Fruit fly (Drosophila melanogaster) whole organism, wandering third instar larva: ENCODE data around the gene AstC.

Experiments used
- CG32264 ChIP-seq: fragments of 200-800 bp; sonication (Bioruptor generic); optimal IDR thresholded peaks from 2 replicates; lab custom pipeline; 2016; ENCODE audit warnings: missing biosample characterization, missing genetic modification characterization
- CG9705 ChIP-seq: fragments of 200-800 bp; sonication (Bioruptor generic); optimal IDR thresholded peaks from 2 replicates; lab custom pipeline; 2018; ENCODE audit warnings: missing biosample characterization, mild to moderate bottlenecking, missing genetic modification characterization
- Dfd ChIP-seq: fragments of >200 bp; optimal IDR thresholded peaks from 2 replicates; lab custom pipeline; 2017; ENCODE audit warnings: missing biosample characterization, missing genetic modification characterization
- Dif ChIP-seq: fragments of 200-275, 200-300 bp; sonication (Bioruptor generic); optimal IDR thresholded peaks from 2 replicates; lab custom pipeline; 2018; ENCODE audit warnings: missing biosample characterization, missing genetic modification characterization; ENCODE audit not compliant: partially characterized antibody
- GATAd ChIP-seq: sonication (Bioruptor generic); optimal IDR thresholded peaks from 2 replicates; lab custom pipeline; 2016; ENCODE audit warnings: missing biosample characterization, missing genetic modification characterization
- HLH106 ChIP-seq: fragments of 200-800 bp; optimal IDR thresholded peaks from 3 replicates; lab custom pipeline; 2019; ENCODE audit warnings: missing biosample characterization, mild to moderate bottlenecking, missing genetic modification characterization, moderate library complexity
- Hnf4 ChIP-seq: fragments of 200-800 bp; sonication (Bioruptor generic); optimal IDR thresholded peaks from 2 replicates; lab custom pipeline; 2016; ENCODE audit warnings: missing biosample characterization, mild to moderate bottlenecking, missing genetic modification characterization
- Hr78 ChIP-seq: fragments of >200 bp; optimal IDR thresholded peaks from 2 replicates; lab custom pipeline; 2017; ENCODE audit warnings: missing biosample characterization, missing genetic modification characterization
- Hr83 ChIP-seq: fragments of 200-300 bp; sonication (Bioruptor generic); optimal IDR thresholded peaks from 2 replicates; lab custom pipeline; 2016; ENCODE audit warnings: missing biosample characterization, mild to moderate bottlenecking, missing genetic modification characterization, moderate library complexity; ENCODE audit not compliant: poor library complexity, severe bottlenecking
- Jra ChIP-seq: sonication (Bioruptor generic); optimal IDR thresholded peaks from 2 replicates; lab custom pipeline; 2016; ENCODE audit warnings: missing biosample characterization, missing genetic modification characterization
- Myc ChIP-seq: fragments of >200 bp; optimal IDR thresholded peaks from 2 replicates; lab custom pipeline; 2017
- N ChIP-seq: fragments of >200 bp; optimal IDR thresholded peaks from 2 replicates; lab custom pipeline; 2018; ENCODE audit warnings: missing biosample characterization, missing external identifiers, missing genetic modification characterization
- OdsH ChIP-seq: fragments of 200-800 bp; sonication (Bioruptor generic); optimal IDR thresholded peaks from 2 replicates; lab custom pipeline; 2016; ENCODE audit warnings: missing biosample characterization, mild to moderate bottlenecking, missing genetic modification characterization
- Sp1 ChIP-seq: fragments of 200-800 bp; sonication (Bioruptor generic); optimal IDR thresholded peaks from 3 replicates; lab custom pipeline; 2019; ENCODE audit warnings: missing biosample characterization, mild to moderate bottlenecking, missing genetic modification characterization, moderate library complexity
- Vsx2 ChIP-seq: fragments of 200-300, 225-300 bp; sonication (Bioruptor generic); optimal IDR thresholded peaks from 2 replicates; lab custom pipeline; 2018; ENCODE audit warnings: missing biosample characterization, missing genetic modification characterization; ENCODE audit not compliant: partially characterized antibody
- br ChIP-seq: fragments of 200-800 bp; sonication (Bioruptor generic); optimal IDR thresholded peaks from 2 replicates; lab custom pipeline; 2016; ENCODE audit warnings: missing biosample characterization, missing genetic modification characterization
- brk ChIP-seq: fragments of 200-800 bp; sonication (Bioruptor generic); optimal IDR thresholded peaks from 2 replicates; lab custom pipeline; 2016; ENCODE audit warnings: missing biosample characterization, mild to moderate bottlenecking, missing genetic modification characterization
- dl ChIP-seq, 2 experiments: fragments of 175-275, 200-275 bp in 1 of 2; fragments of 200-275 bp in 1 of 2; sonication (Bioruptor generic); optimal IDR thresholded peaks; lab custom pipeline; 2018; ENCODE audit warnings: mild to moderate bottlenecking in 2 of 2, missing biosample characterization in 2 of 2, missing genetic modification characterization in 2 of 2, moderate library complexity in 2 of 2; ENCODE audit not compliant: partially characterized antibody in 2 of 2, insufficient read depth in 1 of 2
- dmrt93B ChIP-seq: fragments of 200-800 bp; sonication (Bioruptor generic); optimal IDR thresholded peaks from 2 replicates; lab custom pipeline; 2018; ENCODE audit warnings: missing biosample characterization, mild to moderate bottlenecking, missing genetic modification characterization
- dsf ChIP-seq: sonication (Bioruptor generic); optimal IDR thresholded peaks from 2 replicates; lab custom pipeline; 2016; ENCODE audit warnings: missing biosample characterization, missing genetic modification characterization, borderline replicate concordance
- ey ChIP-seq: fragments of 200-800 bp; sonication (Bioruptor generic); optimal IDR thresholded peaks from 2 replicates; lab custom pipeline; 2016; ENCODE audit warnings: missing biosample characterization, missing genetic modification characterization
- foxo ChIP-seq, 2 experiments: fragments of 200-800 bp; sonication (Bioruptor generic); optimal IDR thresholded peaks; 2 replicates in 1 of 2; 3 replicates in 1 of 2; lab custom pipeline; 2016 to 2017; ENCODE audit warnings: missing biosample characterization in 2 of 2, missing genetic modification characterization in 2 of 2
- fru ChIP-seq: fragments of 200-800 bp; sonication (Bioruptor generic); optimal IDR thresholded peaks from 3 replicates; lab custom pipeline; 2016; ENCODE audit warnings: missing biosample characterization, mild to moderate bottlenecking, missing genetic modification characterization
- h ChIP-seq: fragments of 200-800 bp; sonication (Bioruptor generic); optimal IDR thresholded peaks from 3 replicates; lab custom pipeline; 2016; ENCODE audit warnings: missing biosample characterization, mild to moderate bottlenecking, missing genetic modification characterization
- jim ChIP-seq: fragments of 175-275, 200-325 bp; sonication (Bioruptor generic); optimal IDR thresholded peaks from 2 replicates; lab custom pipeline; 2016; ENCODE audit warnings: missing biosample characterization, mild to moderate bottlenecking, missing genetic modification characterization
- lola ChIP-seq: fragments of >200 bp; optimal IDR thresholded peaks from 2 replicates; lab custom pipeline; 2017; ENCODE audit warnings: missing biosample characterization, missing genetic modification characterization
- pan ChIP-seq: fragments of >200 bp; optimal IDR thresholded peaks from 2 replicates; lab custom pipeline; 2017
- psq ChIP-seq: fragments of 200-800 bp; sonication (Bioruptor generic); optimal IDR thresholded peaks from 3 replicates; lab custom pipeline; 2017; ENCODE audit warnings: missing biosample characterization, mild to moderate bottlenecking, missing genetic modification characterization, moderate library complexity
- rgr ChIP-seq: fragments of 200-800 bp; sonication (Bioruptor generic); optimal IDR thresholded peaks from 3 replicates; lab custom pipeline; 2016; ENCODE audit warnings: missing biosample characterization, mild to moderate bottlenecking, missing genetic modification characterization
- sv ChIP-seq: fragments of 200-800 bp; sonication (Bioruptor generic); optimal IDR thresholded peaks from 3 replicates; lab custom pipeline; 2016; ENCODE audit warnings: missing biosample characterization, missing genetic modification characterization
- tai ChIP-seq: sonication (Bioruptor generic); optimal IDR thresholded peaks from 2 replicates; lab custom pipeline; 2016; ENCODE audit warnings: missing biosample characterization, missing genetic modification characterization
- usp ChIP-seq: fragments of >200 bp; optimal IDR thresholded peaks from 2 replicates; lab custom pipeline; 2017; ENCODE audit warnings: missing biosample characterization, missing genetic modification characterization
- woc ChIP-seq: sonication (Bioruptor generic); optimal IDR thresholded peaks from 2 replicates; lab custom pipeline; 2016; ENCODE audit warnings: missing biosample characterization, mild to moderate bottlenecking, missing genetic modification characterization

Gene AstC

dm6 chr2L:11070862-11071261 lies 10.3 kb downstream of the AstC start, which contains the start of gene CG14915:
Gene CG14915 (plus strand): TSS chr2L:11071027.
- TF ChIP-seq lola (GFP tag; lab: Kevin White, UChicago) (no peak), dl (GFP tag; optimal IDR thresholded peaks at IDR 0.05; lab: Kevin White, UChicago; ENCODE audit: insufficient read depth in 1 of 2, partially characterized antibody in 2 of 2) (no peak), CG9705 (no peak), tai (no peak), Vsx2 (GFP tag; lab: Kevin White, UChicago) (no peak), Hr78 (GFP tag; lab: Kevin White, UChicago) (no peak), foxo (GFP tag; optimal IDR thresholded peaks at IDR 0.05; lab: Kevin White, UChicago) (no peak)

DNA sequence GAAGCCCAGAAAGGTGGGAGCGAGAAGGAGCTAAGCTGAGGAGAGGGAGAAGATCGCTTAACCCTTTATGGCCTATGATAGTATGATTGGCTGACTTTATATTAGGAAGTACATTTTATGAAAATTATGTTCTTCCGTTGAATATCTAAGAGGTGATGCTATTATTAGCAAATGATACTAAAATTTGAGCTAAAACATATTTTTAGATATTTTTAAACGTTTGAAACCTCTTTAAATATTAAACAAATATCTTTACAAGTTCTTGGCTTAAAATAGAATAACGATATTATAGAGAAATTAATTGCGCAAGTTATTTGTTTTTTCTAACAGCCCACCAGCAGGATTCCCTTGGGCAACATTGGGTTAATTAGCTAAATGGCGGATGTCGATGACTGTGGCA lies 11.7 kb downstream of the AstC start:
- TF ChIP-seq usp (no peak), dsf (GFP tag; lab: Kevin White, UChicago) (no peak), CG9705 (no peak), brk (GFP tag; lab: Kevin White, UChicago) (no peak), HLH106 (tag; lab: Kevin White, UChicago) (peak; percentile 36), woc (peak; percentile 37), CG32264 (no peak), Myc (lab: Kevin White, UChicago) (no peak), ey (GFP tag; lab: Kevin White, UChicago) (peak; percentile 27), tai (no peak), br (GFP tag; lab: Kevin White, UChicago) (peak; percentile 15), sv (GFP tag; lab: Kevin White, UChicago) (no peak), foxo (GFP tag; optimal IDR thresholded peaks at IDR 0.05; lab: Kevin White, UChicago) (peak in 1 of 2 experiments; percentile 32), Sp1 (GFP tag; lab: Kevin White, UChicago) (peak; percentile 54), OdsH (GFP tag; lab: Kevin White, UChicago) (peak; percentile 55), dl (GFP tag; optimal IDR thresholded peaks at IDR 0.05; lab: Kevin White, UChicago; ENCODE audit: insufficient read depth in 1 of 2, partially characterized antibody in 2 of 2) (no peak), dmrt93B (GFP tag; lab: Kevin White, UChicago) (no peak), Jra (GFP tag; lab: Kevin White, UChicago) (no peak), psq (GFP tag; lab: Kevin White, UChicago) (peak; percentile 16), rgr (GFP tag; lab: Kevin White, UChicago) (peak; percentile 21), fru (peak; percentile 52), GATAd (GFP tag; lab: Kevin White, UChicago) (no peak), h (peak; percentile 28)

- TF ChIP-seq dmrt93B (GFP tag; lab: Kevin White, UChicago), result no peak
- peak; percentile 1 for TF ChIP-seq Dif (GFP tag; lab: Kevin White, UChicago)
- TF ChIP-seq Hr78 (GFP tag; lab: Kevin White, UChicago), result no peak
- no peak for TF ChIP-seq woc
- no peak for TF ChIP-seq psq (GFP tag; lab: Kevin White, UChicago)
- TF ChIP-seq br (GFP tag; lab: Kevin White, UChicago), result no peak
- no peak for TF ChIP-seq Jra (GFP tag; lab: Kevin White, UChicago)
Observed at dm6 chr2L:11068907-11069306, 12.3 kb downstream of the AstC start.

dm6 chr2L:11068441-11068840 lies 12.8 kb downstream of the AstC start:
- no peak for TF ChIP-seq Dif (GFP tag; lab: Kevin White, UChicago)
- no peak for TF ChIP-seq br (GFP tag; lab: Kevin White, UChicago)
- no peak for TF ChIP-seq Dfd
- TF ChIP-seq OdsH (GFP tag; lab: Kevin White, UChicago), result no peak
- TF ChIP-seq Hr83 (GFP tag; lab: Kevin White, UChicago), result no peak
- TF ChIP-seq Hnf4 (GFP tag; lab: Kevin White, UChicago), result no peak
- no peak for TF ChIP-seq N (GFP tag; lab: Kevin White, UChicago)
- TF ChIP-seq h, result no peak
- no peak for TF ChIP-seq pan (lab: Kevin White, UChicago)
- TF ChIP-seq dmrt93B (GFP tag; lab: Kevin White, UChicago), result no peak
- TF ChIP-seq jim (GFP tag; lab: Kevin White, UChicago), result no peak
